Fruit fly (Drosophila melanogaster): ENCODE measurements around the gene Cpr76Ba.

dm6 chr3L:19563014-19563413, 44.9 kb upstream of the Cpr76Ba start:
- no peak for TF ChIP-seq CG8119 (GFP tag; IDR thresholded peaks at IDR 0.05)
- TF ChIP-seq CG6808 (GFP tag; optimal IDR thresholded peaks at IDR 0.05) = no peak
- no peak for TF ChIP-seq CG6276 (GFP tag; optimal IDR thresholded peaks at IDR 0.05)
- no peak for TF ChIP-seq acj6 (GFP tag; optimal IDR thresholded peaks at IDR 0.05)

Measured in whole organism, prepupa.